Fruit fly (Drosophila melanogaster) whole organism, wandering third instar larva: Measurements from ENCODE around the gene CG6712.
A peak's percentile ranks its signal among the peaks of the same experiment; 100 is the strongest.

ENCODE experiments used
- OdsH ChIP-seq: fragments of 200-800 bp; sonication (Bioruptor generic); optimal IDR thresholded peaks from 2 replicates; lab custom pipeline; 2016; ENCODE audit warnings: missing biosample characterization, mild to moderate bottlenecking, missing genetic modification characterization
- dl ChIP-seq, 2 experiments: fragments of 175-275, 200-275 bp in 1 of 2; fragments of 200-275 bp in 1 of 2; sonication (Bioruptor generic); optimal IDR thresholded peaks; lab custom pipeline; 2018; ENCODE audit warnings: mild to moderate bottlenecking in 2 of 2, missing biosample characterization in 2 of 2, missing genetic modification characterization in 2 of 2, moderate library complexity in 2 of 2; ENCODE audit not compliant: partially characterized antibody in 2 of 2, insufficient read depth in 1 of 2
- psq ChIP-seq: fragments of 200-800 bp; sonication (Bioruptor generic); optimal IDR thresholded peaks from 3 replicates; lab custom pipeline; 2017; ENCODE audit warnings: missing biosample characterization, mild to moderate bottlenecking, missing genetic modification characterization, moderate library complexity

DNA sequence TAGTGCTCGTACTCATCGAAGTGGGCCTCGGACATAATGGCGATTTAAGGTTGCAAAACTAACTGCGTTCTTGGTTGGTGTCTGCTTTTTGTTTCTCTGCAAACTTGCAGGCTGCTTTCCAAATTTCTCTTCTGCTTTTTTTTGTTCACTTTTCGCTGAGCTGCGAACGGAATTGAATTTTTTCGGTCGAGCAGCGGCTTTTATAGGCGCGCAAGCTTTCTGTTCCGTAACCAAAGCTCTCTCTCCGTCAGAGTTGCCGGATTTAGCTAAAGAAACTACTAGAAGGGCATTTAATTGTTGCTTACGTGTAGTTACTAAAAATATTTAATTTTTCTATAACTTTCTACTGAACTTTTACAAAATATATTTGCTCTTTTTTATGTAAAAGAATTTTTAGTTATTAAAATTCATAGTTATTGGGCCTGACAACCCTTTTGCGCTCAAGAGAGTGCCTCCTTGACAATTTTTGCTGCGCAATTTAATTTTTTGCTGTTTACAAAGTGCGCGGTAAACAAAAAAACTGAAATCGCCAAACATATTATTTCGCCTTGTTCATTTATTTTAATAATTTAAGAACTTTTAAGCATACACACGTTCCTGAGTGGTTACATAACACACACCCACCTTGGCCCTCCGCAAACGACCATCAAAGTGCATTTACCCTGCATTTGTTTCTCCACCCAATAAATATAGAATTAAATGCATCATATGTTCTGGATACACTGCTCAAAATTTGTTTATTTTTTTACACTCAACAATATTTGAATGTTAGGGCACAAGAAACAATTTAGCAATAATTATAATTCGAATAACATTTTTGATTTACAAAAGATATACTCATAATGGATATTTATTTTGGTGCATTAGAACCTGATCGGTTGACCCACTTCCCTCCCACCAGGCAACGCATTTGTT lies 50.1 kb downstream of the CG6712 start, which contains the start of gene CG6770:
- no peak for TF ChIP-seq dl (GFP tag; optimal IDR thresholded peaks at IDR 0.05; lab: Kevin White, UChicago; ENCODE audit: insufficient read depth in 1 of 2, partially characterized antibody in 2 of 2)
- TF ChIP-seq OdsH = peak; percentile 85
- peak; percentile 61 for TF ChIP-seq psq (GFP tag; lab: Kevin White, UChicago)
